Worm (Caenorhabditis elegans): ENCODE measurements around the gene hizr-1.

DNA sequence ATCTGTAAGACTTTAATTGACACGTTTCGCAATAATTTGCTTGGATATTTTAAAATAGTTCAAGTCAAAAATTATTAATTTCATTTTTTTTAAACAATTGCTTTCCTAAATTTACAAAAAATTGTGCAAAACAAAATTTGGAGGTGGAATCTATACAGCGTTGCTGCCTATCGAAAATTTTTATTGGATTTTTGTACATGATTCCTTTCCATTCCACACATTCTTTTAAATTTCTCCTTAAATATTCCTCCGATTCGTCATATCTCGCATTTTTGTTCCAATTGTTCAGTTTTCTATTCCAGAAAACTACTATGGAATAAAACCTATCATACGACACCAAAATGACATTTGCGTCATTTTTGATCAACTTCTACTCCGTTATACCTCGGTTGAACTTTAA lies 50.3 kb downstream of the hizr-1 start, which contains the start of gene ttyh-1:
- TF ChIP-seq snpc-4 (tag; optimal IDR thresholded peaks at IDR 0.05) (no peak), ham-2 (GFP tag; optimal IDR thresholded peaks at IDR 0.05) (no peak), sptf-1 (tag; optimal IDR thresholded peaks at IDR 0.05) (no peak), ces-1 (GFP tag; optimal IDR thresholded peaks at IDR 0.05) (no peak), mab-5 (tag; optimal IDR thresholded peaks at IDR 0.05) (no peak), blmp-1 (tag; optimal IDR thresholded peaks at IDR 0.05) (no peak), unc-39 (tag; optimal IDR thresholded peaks at IDR 0.05) (no peak), unc-62 (GFP tag; optimal IDR thresholded peaks at IDR 0.05) (no peak), ceh-39 (tag; optimal IDR thresholded peaks at IDR 0.05) (no peak), nhr-28 (tag; optimal IDR thresholded peaks at IDR 0.05) (no peak)

All from whole organism, mixed stage, embryonic.